Fruit fly (Drosophila melanogaster) whole organism, adult: ENCODE data around the gene CG9386.

Source experiments
- CG11617 ChIP-seq: fragments of 200-800 bp; sonication (Bioruptor generic); optimal IDR thresholded peaks from 2 replicates; lab custom pipeline; 2017; ENCODE audit warnings: mild to moderate bottlenecking, missing biosample characterization, missing genetic modification reagents, missing genetic modification characterization
- CG12768 ChIP-seq: fragments of 200-800 bp; sonication (Bioruptor generic); optimal IDR thresholded peaks from 2 replicates; lab custom pipeline; 2017; ENCODE audit warnings: missing biosample characterization, missing genetic modification characterization, mild to moderate bottlenecking, moderate library complexity, missing genetic modification reagents
- CG14711 ChIP-seq: fragments of 200-800 bp; sonication (Bioruptor generic); optimal IDR thresholded peaks from 2 replicates; lab custom pipeline; 2018; ENCODE audit warnings: missing biosample characterization, mild to moderate bottlenecking, missing genetic modification characterization, moderate library complexity
- CG1620 ChIP-seq: fragments of 200-800 bp; sonication (Bioruptor generic); optimal IDR thresholded peaks from 2 replicates; lab custom pipeline; 2016; ENCODE audit warnings: missing biosample characterization, missing genetic modification characterization
- CG33017 ChIP-seq: fragments of 200-800 bp; sonication (Bioruptor generic); optimal IDR thresholded peaks from 2 replicates; lab custom pipeline; 2018; ENCODE audit warnings: missing biosample characterization, mild to moderate bottlenecking, missing genetic modification characterization, moderate library complexity
- CG5204 ChIP-seq: fragments of 200-800 bp; sonication (Bioruptor generic); optimal IDR thresholded peaks from 2 replicates; lab custom pipeline; 2016; ENCODE audit warnings: missing biosample characterization, missing genetic modification characterization
- CG7045 ChIP-seq: fragments of 200-800 bp; sonication (Bioruptor generic); optimal IDR thresholded peaks from 2 replicates; lab custom pipeline; 2017; ENCODE audit warnings: missing biosample characterization, mild to moderate bottlenecking, missing genetic modification characterization
- CG7101 ChIP-seq: fragments of 200-800 bp; sonication (Bioruptor generic); optimal IDR thresholded peaks from 2 replicates; lab custom pipeline; 2018; ENCODE audit warnings: missing biosample characterization, mild to moderate bottlenecking, missing genetic modification characterization, moderate library complexity
- Clk ChIP-seq: fragments of 200-800 bp; sonication (Bioruptor generic); optimal IDR thresholded peaks from 2 replicates; lab custom pipeline; 2017; ENCODE audit warnings: missing biosample characterization, missing genetic modification characterization
- Crg-1 ChIP-seq: fragments of 200-800 bp; sonication (Bioruptor generic); optimal IDR thresholded peaks from 2 replicates; lab custom pipeline; 2016; ENCODE audit warnings: missing biosample characterization, missing genetic modification characterization
- Hr96 ChIP-seq: fragments of 200-800 bp; sonication (Bioruptor generic); optimal IDR thresholded peaks from 2 replicates; lab custom pipeline; 2016; ENCODE audit warnings: missing biosample characterization, missing genetic modification characterization
- Mnt ChIP-seq: fragments of 200-800 bp; sonication (Bioruptor generic); optimal IDR thresholded peaks from 2 replicates; lab custom pipeline; 2016; ENCODE audit warnings: missing biosample characterization, mild to moderate bottlenecking, missing genetic modification characterization
- bab1 ChIP-seq: fragments of 200-800 bp; sonication (Bioruptor generic); optimal IDR thresholded peaks from 3 replicates; lab custom pipeline; 2019; ENCODE audit warnings: missing biosample characterization, mild to moderate bottlenecking, missing genetic modification characterization, moderate library complexity
- cic ChIP-seq: fragments of 200-800 bp; sonication (Bioruptor generic); optimal IDR thresholded peaks from 2 replicates; lab custom pipeline; 2017; ENCODE audit warnings: missing biosample characterization, mild to moderate bottlenecking, missing genetic modification characterization, moderate library complexity
- cnc ChIP-seq, 2 experiments: fragments of >200 bp; optimal IDR thresholded peaks; 2 replicates each; lab custom pipeline; 2017
- kay ChIP-seq: fragments of 200-800 bp; sonication (Bioruptor generic); peaks from one replicate; lab custom pipeline; 2016; ENCODE audit warnings: missing biosample characterization, missing genetic modification characterization, borderline replicate concordance
- ovo ChIP-seq: fragments of 200-800 bp; sonication (Bioruptor generic); optimal IDR thresholded peaks from 2 replicates; lab custom pipeline; 2016; ENCODE audit warnings: missing biosample characterization, missing genetic modification characterization
- pad ChIP-seq: fragments of 200-800 bp; sonication (Bioruptor generic); optimal IDR thresholded peaks from 3 replicates; lab custom pipeline; 2017; ENCODE audit warnings: missing biosample characterization, missing genetic modification characterization, mild to moderate bottlenecking, moderate library complexity, missing genetic modification reagents
- tj ChIP-seq: fragments of 200-800 bp; sonication (Bioruptor generic); optimal IDR thresholded peaks from 3 replicates; lab custom pipeline; 2017; ENCODE audit warnings: missing biosample characterization, mild to moderate bottlenecking, missing genetic modification characterization, moderate library complexity
- toe ChIP-seq: fragments of 200-800 bp; sonication (Bioruptor generic); optimal IDR thresholded peaks from 2 replicates; lab custom pipeline; 2016; ENCODE audit warnings: missing biosample characterization, missing genetic modification characterization

The CG9386 gene

dm6 chr3R:9555334-9555974, at the start of gene CG9386, which contains the start of gene BckdhA:
CG9386 (minus strand) TSS chr3R:9555408.
BckdhA (plus strand) TSS chr3R:9555785.
- peak; percentile 35 for TF ChIP-seq bab1 (GFP tag; lab: Kevin White, UChicago)
- TF ChIP-seq CG11617 (GFP tag; lab: Kevin White, UChicago), result peak; percentile 67
- TF ChIP-seq CG7101, result peak; percentile 30
- TF ChIP-seq CG12768 (GFP tag; lab: Kevin White, UChicago), result no peak
- no peak for TF ChIP-seq Clk (GFP tag; lab: Kevin White, UChicago)
- TF ChIP-seq pad, result peak; percentile 42
- peak; percentile 41 for TF ChIP-seq Crg-1 (GFP tag; lab: Kevin White, UChicago)
- no peak for TF ChIP-seq CG33017 (tag; lab: Kevin White, UChicago)
- TF ChIP-seq CG7045, result peak; percentile 5
- TF ChIP-seq cnc (optimal IDR thresholded peaks at IDR 0.05; lab: Kevin White, UChicago), result no peak
- peak; percentile 10 for TF ChIP-seq CG14711 (tag; lab: Kevin White, UChicago)
- TF ChIP-seq Mnt (GFP tag; lab: Kevin White, UChicago), result peak; percentile 80
- no peak for TF ChIP-seq CG5204 (GFP tag; lab: Kevin White, UChicago)
- peak; percentile 1 for TF ChIP-seq ovo (GFP tag; lab: Kevin White, UChicago)
- TF ChIP-seq Hr96 (GFP tag; lab: Kevin White, UChicago), result no peak
- no peak for TF ChIP-seq kay
- TF ChIP-seq toe, result no peak
- TF ChIP-seq tj, result peak; percentile 46
- peak; percentile 72 for TF ChIP-seq CG1620 (GFP tag; lab: Kevin White, UChicago)
- TF ChIP-seq cic (GFP tag; lab: Kevin White, UChicago), result peak; percentile 33

- TF ChIP-seq toe, result no peak
- no peak for TF ChIP-seq Crg-1 (GFP tag; lab: Kevin White, UChicago)
- TF ChIP-seq CG1620 (GFP tag; lab: Kevin White, UChicago), result no peak
- no peak for TF ChIP-seq bab1 (GFP tag; lab: Kevin White, UChicago)
- no peak for TF ChIP-seq CG33017 (tag; lab: Kevin White, UChicago)
- TF ChIP-seq Hr96 (GFP tag; lab: Kevin White, UChicago), result no peak
- TF ChIP-seq CG14711 (tag; lab: Kevin White, UChicago), result no peak
Observed at dm6 chr3R:9604445-9605020, 49.3 kb upstream of the CG9386 start.

dm6 chr3R:9603022-9603942, 48.1 kb upstream of the CG9386 start:
- TF ChIP-seq CG5204 (GFP tag; lab: Kevin White, UChicago) (no peak), bab1 (GFP tag; lab: Kevin White, UChicago) (no peak), cic (GFP tag; lab: Kevin White, UChicago) (no peak), Mnt (GFP tag; lab: Kevin White, UChicago) (no peak), CG33017 (tag; lab: Kevin White, UChicago) (no peak), CG1620 (GFP tag; lab: Kevin White, UChicago) (no peak), CG12768 (GFP tag; lab: Kevin White, UChicago) (no peak), toe (no peak), Crg-1 (GFP tag; lab: Kevin White, UChicago) (no peak), CG14711 (tag; lab: Kevin White, UChicago) (no peak)

- TF ChIP-seq CG14711 (tag; lab: Kevin White, UChicago), result no peak
- TF ChIP-seq kay, result peak; percentile 12
- no peak for TF ChIP-seq Mnt (GFP tag; lab: Kevin White, UChicago)
- peak; percentile 10 for TF ChIP-seq CG12768 (GFP tag; lab: Kevin White, UChicago)
- peak; percentile 33 for TF ChIP-seq tj
- peak; percentile 36 for TF ChIP-seq cic (GFP tag; lab: Kevin White, UChicago)
- TF ChIP-seq Clk (GFP tag; lab: Kevin White, UChicago), result no peak
- TF ChIP-seq ovo (GFP tag; lab: Kevin White, UChicago), result peak; percentile 15
Observed at dm6 chr3R:9601949-9602348, 46.7 kb upstream of the CG9386 start.

- TF ChIP-seq pad, result peak; percentile 56
- peak; percentile 44 for TF ChIP-seq Mnt (GFP tag; lab: Kevin White, UChicago)
- peak; percentile 90 for TF ChIP-seq CG7045
- no peak for TF ChIP-seq cnc (optimal IDR thresholded peaks at IDR 0.05; lab: Kevin White, UChicago)
- TF ChIP-seq cic (GFP tag; lab: Kevin White, UChicago), result peak; percentile 90
- TF ChIP-seq CG14711 (tag; lab: Kevin White, UChicago), result peak; percentile 44
- TF ChIP-seq CG5204 (GFP tag; lab: Kevin White, UChicago), result no peak
- peak; percentile 81 for TF ChIP-seq kay
- peak; percentile 82 for TF ChIP-seq CG33017 (tag; lab: Kevin White, UChicago)
- TF ChIP-seq ovo (GFP tag; lab: Kevin White, UChicago), result peak; percentile 54
- peak; percentile 37 for TF ChIP-seq bab1 (GFP tag; lab: Kevin White, UChicago)
- peak; percentile 58 for TF ChIP-seq Clk (GFP tag; lab: Kevin White, UChicago)
- TF ChIP-seq Hr96 (GFP tag; lab: Kevin White, UChicago), result no peak
- TF ChIP-seq toe, result peak; percentile 49
- peak; percentile 77 for TF ChIP-seq CG7101
- TF ChIP-seq CG11617 (GFP tag; lab: Kevin White, UChicago), result peak; percentile 82
- TF ChIP-seq tj, result peak; percentile 40
- TF ChIP-seq Crg-1 (GFP tag; lab: Kevin White, UChicago), result peak; percentile 60
- peak; percentile 6 for TF ChIP-seq CG1620 (GFP tag; lab: Kevin White, UChicago)
- peak; percentile 83 for TF ChIP-seq CG12768 (GFP tag; lab: Kevin White, UChicago)
Observed at dm6 chr3R:9600558-9600959, 45.4 kb upstream of the CG9386 start.
